Fruit fly (Drosophila melanogaster): ENCODE results near the gene RpS3A.

RpS3A gene

DNA sequence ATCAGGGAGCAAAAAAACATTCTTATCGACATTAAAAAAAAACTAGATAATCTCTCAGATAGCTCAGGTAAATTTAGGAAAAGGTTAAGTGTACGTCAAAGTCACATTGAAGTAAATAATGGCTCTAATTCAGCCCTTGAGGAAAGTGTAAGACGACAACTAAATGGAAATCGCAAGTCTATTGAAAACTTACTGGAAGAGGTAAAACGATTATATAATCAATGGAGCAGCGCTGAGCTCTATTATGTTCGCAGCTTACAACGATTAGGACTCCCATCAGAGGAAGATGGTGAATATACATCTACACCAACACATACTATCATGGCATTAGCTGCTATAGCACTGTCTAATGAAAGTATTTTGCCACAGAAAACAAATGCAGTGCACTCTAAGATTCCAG, 25.0 kb upstream of the RpS3A start:
- TF ChIP-seq ato (GFP tag; IDR thresholded peaks at IDR 0.05; ENCODE audit: partially characterized antibody) (no peak), peb (GFP tag; IDR thresholded peaks at IDR 0.05) (no peak), Pdp1 (GFP tag; optimal IDR thresholded peaks at IDR 0.05) (peak in 1 of 2 experiments; percentile 94), CG6689 (GFP tag; IDR thresholded peaks at IDR 0.05) (no peak), al (GFP tag; IDR thresholded peaks at IDR 0.05) (no peak), Xbp1 (GFP tag; optimal IDR thresholded peaks at IDR 0.05) (no peak), eve (GFP tag; optimal IDR thresholded peaks at IDR 0.05) (peak in 1 of 2 experiments; percentile 52)

dm6 chr4:89709-90108, 22.7 kb upstream of the RpS3A start:
- no peak for TF ChIP-seq HmgZ (tag; optimal IDR thresholded peaks at IDR 0.05)
- no peak for TF ChIP-seq btn (GFP tag; optimal IDR thresholded peaks at IDR 0.05)
- TF ChIP-seq Lhr (GFP tag; optimal IDR thresholded peaks at IDR 0.05), result peak; percentile 62
- no peak for TF ChIP-seq CG8478 (optimal IDR thresholded peaks at IDR 0.05)
- peak; percentile 25 for TF ChIP-seq gem (tag; optimal IDR thresholded peaks at IDR 0.05)
- TF ChIP-seq Max (GFP tag; optimal IDR thresholded peaks at IDR 0.05), result peak; percentile 22
- TF ChIP-seq D19A (tag; optimal IDR thresholded peaks at IDR 0.05), result peak; percentile 16
- peak in 1 of 3 experiments; percentile 0 for TF ChIP-seq lola (GFP tag; optimal IDR thresholded peaks at IDR 0.05)
- no peak for TF ChIP-seq CG12071 (GFP tag; optimal IDR thresholded peaks at IDR 0.05)
- TF ChIP-seq fd102C (GFP tag; optimal IDR thresholded peaks at IDR 0.05), result no peak
- no peak for TF ChIP-seq CrebB (tag; optimal IDR thresholded peaks at IDR 0.05)
- TF ChIP-seq emc (GFP tag; optimal IDR thresholded peaks at IDR 0.05), result no peak
- no peak for TF ChIP-seq NFAT (GFP tag; IDR thresholded peaks at IDR 0.05)
- peak; percentile 22 for TF ChIP-seq CG15696 (tag; optimal IDR thresholded peaks at IDR 0.05)
- TF ChIP-seq nau (GFP tag; optimal IDR thresholded peaks at IDR 0.05), result no peak
- TF ChIP-seq toy (GFP tag; IDR thresholded peaks at IDR 0.05), result no peak
- peak; percentile 30 for TF ChIP-seq pita (GFP tag; optimal IDR thresholded peaks at IDR 0.05)
- TF ChIP-seq CG30020 (tag; optimal IDR thresholded peaks at IDR 0.05), result peak; percentile 68
- peak; percentile 92 for TF ChIP-seq Dip2 (GFP tag; IDR thresholded peaks at IDR 0.05)
- peak; percentile 27 for TF ChIP-seq CG18262 (tag; optimal IDR thresholded peaks at IDR 0.05)
- TF ChIP-seq Ptx1 (GFP tag; IDR thresholded peaks at IDR 0.05), result no peak
- TF ChIP-seq gsb-n (tag; optimal IDR thresholded peaks at IDR 0.05), result no peak
- TF ChIP-seq CG2199 (GFP tag; IDR thresholded peaks at IDR 0.05), result 0 out of 3 replicates have a peak, but pooled peaks have one; percentile 8
- peak; percentile 95 for TF ChIP-seq CTCF (GFP tag; optimal IDR thresholded peaks at IDR 0.05)

dm6 chr4:87278-87677, 20.3 kb upstream of the RpS3A start:
- TF ChIP-seq Hr51 (GFP tag; optimal IDR thresholded peaks at IDR 0.05) (no peak), Pdp1 (GFP tag; optimal IDR thresholded peaks at IDR 0.05) (peak in 1 of 2 experiments; percentile 2), Nf-YC (tag; optimal IDR thresholded peaks at IDR 0.05) (peak; percentile 94), pnt (GFP tag; optimal IDR thresholded peaks at IDR 0.05) (no peak), CG17359 (tag; optimal IDR thresholded peaks at IDR 0.05) (no peak), Nf-YB (GFP tag; optimal IDR thresholded peaks at IDR 0.05) (peak; percentile 92), CG31224 (GFP tag; IDR thresholded peaks at IDR 0.05) (no peak)

- TF ChIP-seq D (optimal IDR thresholded peaks at IDR 0.05), result no peak
- TF ChIP-seq D (GFP tag; optimal IDR thresholded peaks at IDR 0.05), result peak; percentile 15
- TF ChIP-seq CG8924 (tag; optimal IDR thresholded peaks at IDR 0.05), result no peak
- TF ChIP-seq sc (optimal IDR thresholded peaks at IDR 0.05), result no peak
- TF ChIP-seq sc (GFP tag; optimal IDR thresholded peaks at IDR 0.05), result no peak
- no peak for TF ChIP-seq gfzf (GFP tag; optimal IDR thresholded peaks at IDR 0.05)
- TF ChIP-seq CG2199 (GFP tag; IDR thresholded peaks at IDR 0.05), result 0 out of 3 replicates have a peak, but pooled peaks have one; percentile 56
- TF ChIP-seq dati (GFP tag; IDR thresholded peaks at IDR 0.05), result no peak
- no peak for TF ChIP-seq ac (GFP tag; optimal IDR thresholded peaks at IDR 0.05)
- TF ChIP-seq ttk (GFP tag; IDR thresholded peaks at IDR 0.05), result no peak
- TF ChIP-seq pros (GFP tag; optimal IDR thresholded peaks at IDR 0.05), result no peak
- no peak for TF ChIP-seq klu (GFP tag; IDR thresholded peaks at IDR 0.05)
- no peak for TF ChIP-seq slp2 (GFP tag; optimal IDR thresholded peaks at IDR 0.05)
- TF ChIP-seq Hmr (GFP tag; optimal IDR thresholded peaks at IDR 0.05), result no peak
Observed at dm6 chr4:84868-85267, 17.9 kb upstream of the RpS3A start.

All from whole organism, embryonic.